Worm (Caenorhabditis elegans) whole organism, L1 larva: Measurements from ENCODE around the gene W06A11.1.

Experiments used
- aly-2 ChIP-seq: fragments of 150-350 bp; optimal IDR thresholded peaks from 2 replicates; lab custom pipeline; 2014; ENCODE audit warnings: missing biosample characterization, missing genetic modification characterization
- fkh-8 ChIP-seq: sonication (generic microtip); optimal IDR thresholded peaks from 2 replicates; lab custom pipeline; 2016; ENCODE audit warnings: mild to moderate bottlenecking, missing genetic modification characterization, missing compliant biosample characterization
- lir-3 ChIP-seq: sonication (generic microtip); optimal IDR thresholded peaks from 2 replicates; lab custom pipeline; 2016; ENCODE audit warnings: mild to moderate bottlenecking, missing genetic modification characterization, moderate library complexity, missing compliant biosample characterization; ENCODE audit not compliant: poor library complexity
- nhr-77 ChIP-seq: fragments of 150-350 bp; optimal IDR thresholded peaks from 2 replicates; lab custom pipeline; 2014; ENCODE audit warnings: missing biosample characterization, missing genetic modification characterization
- skn-1 ChIP-seq: fragments of 150-350 bp; optimal IDR thresholded peaks from 2 replicates; lab custom pipeline; 2014; ENCODE audit warnings: missing biosample characterization, missing genetic modification characterization

- TF ChIP-seq aly-2 (no peak), skn-1 (tag; lab: Kevin White, UChicago) (no peak), fkh-8 (tag; lab: Kevin White, UChicago) (no peak), nhr-77 (tag; lab: Kevin White, UChicago) (no peak), lir-3 (tag; lab: Kevin White, UChicago) (no peak)
These were observed 15.4 kb downstream of the W06A11.1 start, which contains the start of gene R11F4.2 for ce11 chrII:4082754-4083153.
